Worm (Caenorhabditis elegans): ENCODE data around the gene Y43C5A.3.

ce11 chrIV:10304383-10304782 is 30.5 kb downstream of the Y43C5A.3 start:
- TF ChIP-seq dmd-9 (GFP tag; IDR thresholded peaks at IDR 0.05) (no peak), lin-13 (GFP tag; optimal IDR thresholded peaks at IDR 0.05) (no peak), lsy-2 (tag; optimal IDR thresholded peaks at IDR 0.05) (no peak), mxl-3 (GFP tag; optimal IDR thresholded peaks at IDR 0.05) (no peak)

Data from whole organism, L4 larva.